Worm (Caenorhabditis elegans) whole organism, mixed stage, embryonic: ENCODE data around the gene dsb-2.

Experiments
- M03D4.4 ChIP-seq: sonication (generic microtip); optimal IDR thresholded peaks from 2 replicates; lab custom pipeline; 2017; ENCODE audit warnings: mild to moderate bottlenecking, missing genetic modification characterization, missing compliant biosample characterization
- bed-3 ChIP-seq: fragments of 200-800 bp; sonication (Bioruptor generic); optimal IDR thresholded peaks from 3 replicates; lab custom pipeline; 2018; ENCODE audit warnings: mild to moderate bottlenecking, missing genetic modification characterization, moderate library complexity, missing compliant biosample characterization
- blmp-1 ChIP-seq: fragments of 150-350 bp; optimal IDR thresholded peaks from 2 replicates; lab custom pipeline; 2014; ENCODE audit warnings: missing biosample characterization, missing genetic modification characterization
- ceh-39 ChIP-seq: fragments of 150-350 bp; optimal IDR thresholded peaks from 2 replicates; lab custom pipeline; 2014; ENCODE audit warnings: missing biosample characterization, missing genetic modification characterization
- ceh-43 ChIP-seq: fragments of 200-800 bp; sonication (Bioruptor generic); optimal IDR thresholded peaks from 2 replicates; lab custom pipeline; 2018; ENCODE audit warnings: mild to moderate bottlenecking, missing genetic modification characterization, moderate library complexity, missing compliant biosample characterization
- ceh-83 ChIP-seq: fragments of 200-800 bp; sonication (Bioruptor generic); optimal IDR thresholded peaks from 2 replicates; lab custom pipeline; 2018; ENCODE audit warnings: mild to moderate bottlenecking, missing genetic modification characterization, missing compliant biosample characterization
- ces-1 ChIP-seq: fragments of 150-350 bp; optimal IDR thresholded peaks from 2 replicates; lab custom pipeline; 2014; ENCODE audit warnings: missing biosample characterization, missing genetic modification reagents, missing genetic modification characterization
- cnd-1 ChIP-seq: fragments of 200-800 bp; sonication (Bioruptor generic); optimal IDR thresholded peaks from 2 replicates; lab custom pipeline; 2018; ENCODE audit warnings: mild to moderate bottlenecking, missing genetic modification characterization, missing compliant biosample characterization
- drap-1 ChIP-seq: fragments of 200-800 bp; sonication (Bioruptor generic); optimal IDR thresholded peaks from 3 replicates; lab custom pipeline; 2018; ENCODE audit warnings: mild to moderate bottlenecking, missing genetic modification characterization, missing compliant biosample characterization
- elt-1 ChIP-seq: sonication (generic microtip); optimal IDR thresholded peaks from 2 replicates; lab custom pipeline; 2017; ENCODE audit warnings: missing genetic modification characterization, mild to moderate bottlenecking, missing compliant biosample characterization, antibody characterized with exemption, moderate library complexity, borderline replicate concordance; ENCODE audit not compliant: insufficient read depth
- elt-3 ChIP-seq: fragments of 150-350 bp; optimal IDR thresholded peaks from 2 replicates; lab custom pipeline; 2014; ENCODE audit warnings: missing biosample characterization, missing genetic modification characterization
- flh-1 ChIP-seq: fragments of 200-800 bp; sonication (Bioruptor generic); optimal IDR thresholded peaks from 2 replicates; lab custom pipeline; 2018; ENCODE audit warnings: mild to moderate bottlenecking, missing genetic modification characterization, moderate library complexity, missing compliant biosample characterization
- ham-2 ChIP-seq: fragments of 200-800 bp; sonication (Bioruptor generic); optimal IDR thresholded peaks from 2 replicates; lab custom pipeline; 2018; ENCODE audit warnings: mild to moderate bottlenecking, missing genetic modification characterization, missing compliant biosample characterization
- hlh-1 ChIP-seq: fragments of 150-350 bp; optimal IDR thresholded peaks from 2 replicates; lab custom pipeline; 2014; ENCODE audit warnings: missing biosample characterization, missing genetic modification reagents, missing genetic modification characterization
- lin-13 ChIP-seq: fragments of 150-350 bp; optimal IDR thresholded peaks from 2 replicates; lab custom pipeline; 2014; ENCODE audit warnings: missing biosample characterization, missing genetic modification characterization
- lin-32 ChIP-seq: fragments of 200-800 bp; sonication (Bioruptor generic); optimal IDR thresholded peaks from 2 replicates; lab custom pipeline; 2018; ENCODE audit warnings: mild to moderate bottlenecking, missing genetic modification characterization, missing compliant biosample characterization
- lsy-2 ChIP-seq: fragments of 150-350 bp; optimal IDR thresholded peaks from 2 replicates; lab custom pipeline; 2014; ENCODE audit warnings: missing biosample characterization, missing genetic modification characterization
- mab-5 ChIP-seq: fragments of 150-350 bp; optimal IDR thresholded peaks from 2 replicates; lab custom pipeline; 2014; ENCODE audit warnings: missing biosample characterization, missing genetic modification characterization
- mep-1 ChIP-seq: fragments of 150-350 bp; optimal IDR thresholded peaks from 2 replicates; lab custom pipeline; 2017; ENCODE audit warnings: missing biosample characterization, missing genetic modification reagents, missing genetic modification characterization, inconsistent platforms
- mls-2 ChIP-seq: sonication (generic microtip); optimal IDR thresholded peaks from 2 replicates; lab custom pipeline; 2016; ENCODE audit warnings: mild to moderate bottlenecking, missing genetic modification characterization, moderate library complexity, missing compliant biosample characterization
- nhr-12 ChIP-seq: fragments of 150-350 bp; optimal IDR thresholded peaks from 2 replicates; lab custom pipeline; 2014; ENCODE audit warnings: missing biosample characterization, missing genetic modification characterization
- nhr-2 ChIP-seq: fragments of 150-350 bp; optimal IDR thresholded peaks from 2 replicates; lab custom pipeline; 2014; ENCODE audit warnings: missing biosample characterization, missing genetic modification characterization
- nhr-237 ChIP-seq: fragments of 150-350 bp; optimal IDR thresholded peaks from 2 replicates; lab custom pipeline; 2014; ENCODE audit warnings: missing biosample characterization, missing genetic modification characterization
- nhr-28 ChIP-seq: fragments of 150-350 bp; optimal IDR thresholded peaks from 2 replicates; lab custom pipeline; 2014; ENCODE audit warnings: missing biosample characterization, missing genetic modification characterization
- nhr-76 ChIP-seq: sonication (generic microtip); optimal IDR thresholded peaks from 2 replicates; lab custom pipeline; 2017; ENCODE audit warnings: missing biosample characterization, missing genetic modification characterization
- pha-4 ChIP-seq: fragments of 150-350 bp; optimal IDR thresholded peaks from 2 replicates; lab custom pipeline; 2018; ENCODE audit warnings: missing biosample characterization, missing genetic modification reagents, missing genetic modification characterization
- sem-2 ChIP-seq: fragments of 200-800 bp; sonication (Bioruptor generic); optimal IDR thresholded peaks from 2 replicates; lab custom pipeline; 2018; ENCODE audit warnings: mild to moderate bottlenecking, missing genetic modification characterization, missing compliant biosample characterization
- snpc-4 ChIP-seq: fragments of 150-350 bp; optimal IDR thresholded peaks from 2 replicates; lab custom pipeline; 2014; ENCODE audit warnings: missing biosample characterization, missing genetic modification characterization
- sptf-1 ChIP-seq: sonication (generic microtip); optimal IDR thresholded peaks from 2 replicates; lab custom pipeline; 2017; ENCODE audit warnings: mild to moderate bottlenecking, missing genetic modification characterization, moderate library complexity, missing compliant biosample characterization
- tbx-8 ChIP-seq: fragments of 200-800 bp; sonication (Bioruptor generic); optimal IDR thresholded peaks from 2 replicates; lab custom pipeline; 2018; ENCODE audit warnings: mild to moderate bottlenecking, missing genetic modification characterization, moderate library complexity, missing compliant biosample characterization
- unc-120 ChIP-seq: sonication (generic microtip); optimal IDR thresholded peaks from 2 replicates; lab custom pipeline; 2017; ENCODE audit warnings: missing genetic modification characterization, missing compliant biosample characterization; ENCODE audit not compliant: poor library complexity, severe bottlenecking
- unc-39 ChIP-seq: fragments of 150-350 bp; optimal IDR thresholded peaks from 2 replicates; lab custom pipeline; 2014; ENCODE audit warnings: missing biosample characterization, missing genetic modification characterization
- unc-62 ChIP-seq: fragments of 150-350 bp; optimal IDR thresholded peaks from 2 replicates; lab custom pipeline; 2014; ENCODE audit warnings: missing biosample characterization, missing genetic modification reagents, missing genetic modification characterization
- zip-8 ChIP-seq: fragments of 150-350 bp; optimal IDR thresholded peaks from 2 replicates; lab custom pipeline; 2014; ENCODE audit warnings: missing biosample characterization, missing genetic modification characterization
- ztf-11 ChIP-seq: fragments of 150-350 bp; optimal IDR thresholded peaks from 2 replicates; lab custom pipeline; 2014; ENCODE audit warnings: missing biosample characterization, missing genetic modification characterization

The dsb-2 gene

DNA sequence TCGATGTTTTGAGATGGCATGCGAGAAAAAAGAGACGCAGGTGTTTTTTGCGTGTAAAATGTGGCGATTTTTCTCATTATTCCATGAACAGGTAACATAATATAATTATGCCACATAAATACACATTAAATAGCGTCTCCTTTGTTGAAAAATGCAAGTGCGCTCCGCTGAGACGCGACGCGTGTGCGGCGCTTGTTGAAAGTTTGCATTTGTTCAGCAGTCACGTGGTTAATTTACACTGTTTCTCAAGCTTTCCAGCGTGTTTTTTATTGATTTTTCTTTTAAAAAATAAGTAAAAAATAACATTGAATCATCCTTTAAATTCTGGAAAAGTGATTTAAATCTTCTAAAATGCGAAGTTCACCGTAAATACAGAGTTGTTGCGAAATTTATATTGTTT, 11.3 kb upstream of the dsb-2 start:
- TF ChIP-seq snpc-4 (tag; lab: Kevin White, UChicago) (no peak), blmp-1 (tag; lab: Kevin White, UChicago) (no peak), mls-2 (no peak), nhr-12 (tag; lab: Kevin White, UChicago) (no peak), nhr-237 (tag; lab: Kevin White, UChicago) (peak; percentile 85), ces-1 (peak; percentile 91), ceh-39 (tag; lab: Kevin White, UChicago) (peak; percentile 64), bed-3 (GFP tag; lab: Kevin White, UChicago) (no peak), ham-2 (GFP tag; lab: Kevin White, UChicago) (peak; percentile 52), ceh-43 (peak; percentile 25), M03D4.4 (peak; percentile 2), pha-4 (tag; lab: Kevin White, UChicago) (peak; percentile 95), hlh-1 (peak; percentile 54), ceh-83 (GFP tag; lab: Kevin White, UChicago) (peak; percentile 26), unc-62 (GFP tag; lab: Kevin White, UChicago) (no peak), sptf-1 (tag; lab: Kevin White, UChicago) (peak; percentile 18), nhr-28 (no peak), cnd-1 (no peak), mep-1 (tag; lab: Kevin White, UChicago) (peak; percentile 82), lsy-2 (tag; lab: Kevin White, UChicago) (peak; percentile 69), nhr-2 (peak; percentile 12), tbx-8 (GFP tag; lab: Kevin White, UChicago) (no peak), elt-3 (tag; lab: Kevin White, UChicago) (no peak), flh-1 (GFP tag; lab: Kevin White, UChicago) (no peak), lin-13 (peak; percentile 82), unc-120 (peak; percentile 32), nhr-76 (tag; lab: Kevin White, UChicago) (no peak), ztf-11 (tag; lab: Kevin White, UChicago) (no peak)

ce11 chrII:14401098-14401497, 9.8 kb upstream of the dsb-2 start:
- TF ChIP-seq snpc-4 (tag; lab: Kevin White, UChicago) (no peak), mep-1 (tag; lab: Kevin White, UChicago) (no peak)
- TF ChIP-seq, all 35 proteins: peak for 0

DNA sequence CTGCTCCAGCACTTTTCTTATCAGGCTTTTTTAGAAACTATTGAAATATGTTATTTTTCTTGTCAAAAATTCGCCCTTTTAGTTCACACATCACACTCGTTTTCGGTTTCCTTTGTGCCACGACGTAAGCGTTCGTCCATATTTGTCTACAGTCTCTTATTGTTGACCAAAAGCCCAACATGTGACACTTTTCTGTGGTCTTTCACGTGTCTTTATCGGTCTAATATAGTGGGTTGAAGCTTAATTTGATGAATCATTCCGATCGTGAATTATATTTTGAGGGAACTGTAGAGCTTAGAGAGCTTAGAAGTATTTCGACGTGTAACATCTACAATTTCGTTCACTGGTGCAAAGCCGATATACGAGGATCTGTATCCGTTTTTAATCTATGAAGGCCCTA, 6.6 kb upstream of the dsb-2 start:
- TF ChIP-seq nhr-76 (tag; lab: Kevin White, UChicago) (no peak), lsy-2 (tag; lab: Kevin White, UChicago) (no peak), bed-3 (GFP tag; lab: Kevin White, UChicago) (no peak), blmp-1 (tag; lab: Kevin White, UChicago) (no peak), snpc-4 (tag; lab: Kevin White, UChicago) (no peak), tbx-8 (GFP tag; lab: Kevin White, UChicago) (no peak), unc-120 (no peak), nhr-2 (no peak), cnd-1 (no peak), lin-13 (no peak), nhr-28 (no peak), pha-4 (tag; lab: Kevin White, UChicago) (peak; percentile 31), elt-3 (tag; lab: Kevin White, UChicago) (no peak), ceh-83 (GFP tag; lab: Kevin White, UChicago) (no peak), hlh-1 (peak; percentile 18), ham-2 (GFP tag; lab: Kevin White, UChicago) (no peak), ces-1 (no peak)

- TF ChIP-seq mab-5 (tag; lab: Kevin White, UChicago) (no peak), nhr-12 (tag; lab: Kevin White, UChicago) (no peak), lin-32 (peak; percentile 34), nhr-2 (peak; percentile 36), ceh-39 (tag; lab: Kevin White, UChicago) (peak; percentile 93), blmp-1 (tag; lab: Kevin White, UChicago) (peak; percentile 63), mep-1 (tag; lab: Kevin White, UChicago) (peak; percentile 49), ztf-11 (tag; lab: Kevin White, UChicago) (peak; percentile 87), hlh-1 (peak; percentile 27), tbx-8 (GFP tag; lab: Kevin White, UChicago) (no peak), elt-1 (tag; lab: Kevin White, UChicago) (no peak), zip-8 (tag; lab: Kevin White, UChicago) (no peak), ces-1 (peak; percentile 78), bed-3 (GFP tag; lab: Kevin White, UChicago) (no peak), ham-2 (GFP tag; lab: Kevin White, UChicago) (peak; percentile 87), drap-1 (peak; percentile 44), elt-3 (tag; lab: Kevin White, UChicago) (peak; percentile 85), unc-39 (tag; lab: Kevin White, UChicago) (peak; percentile 65), mls-2 (peak; percentile 90), sem-2 (no peak), nhr-28 (no peak), nhr-76 (tag; lab: Kevin White, UChicago) (no peak), snpc-4 (tag; lab: Kevin White, UChicago) (no peak), pha-4 (tag; lab: Kevin White, UChicago) (peak; percentile 94), M03D4.4 (peak; percentile 38), unc-62 (GFP tag; lab: Kevin White, UChicago) (peak; percentile 84), ceh-83 (GFP tag; lab: Kevin White, UChicago) (no peak), cnd-1 (peak; percentile 71), nhr-237 (tag; lab: Kevin White, UChicago) (peak; percentile 78), sptf-1 (tag; lab: Kevin White, UChicago) (peak; percentile 73), ceh-43 (peak; percentile 53), lsy-2 (tag; lab: Kevin White, UChicago) (peak; percentile 73), unc-120 (peak; percentile 52), lin-13 (peak; percentile 92), flh-1 (GFP tag; lab: Kevin White, UChicago) (no peak)
These were observed 6.0 kb upstream of the dsb-2 start for ce11 chrII:14404741-14405488.
